Worm (Caenorhabditis elegans) whole organism, L4 larva: ENCODE data around the gene gst-6.
A peak's percentile ranks its signal among the peaks of the same experiment; 100 is the strongest.

ENCODE experiments used
- D1046.2 ChIP-seq: fragments of 200-800 bp; sonication (Bioruptor generic); IDR thresholded peaks from 2 replicates; pipeline ENCODE4 v1.3.6; 2022; ENCODE audit warnings: missing genetic modification characterization, missing compliant biosample characterization
- F26F4.8 ChIP-seq: fragments of 200-800 bp; sonication (Bioruptor generic); conservative IDR thresholded peaks from 2 replicates; pipeline ENCODE4 v1.3.6; 2022; ENCODE audit warnings: missing genetic modification characterization, missing compliant biosample characterization
- F44E2.7 ChIP-seq: fragments of 200-800 bp; sonication (Bioruptor generic); IDR thresholded peaks from 2 replicates; pipeline ENCODE4 v2.1.2; 2022; ENCODE audit warnings: missing genetic modification characterization, missing compliant biosample characterization
- T26A8.4 ChIP-seq: fragments of 200-800 bp; sonication (Bioruptor generic); IDR thresholded peaks from 2 replicates; pipeline ENCODE4 v1.3.6; 2022; ENCODE audit warnings: missing genetic modification characterization, missing compliant biosample characterization
- Y48G9A.11 ChIP-seq: fragments of 200-800 bp; sonication (Bioruptor generic); IDR thresholded peaks from 2 replicates; pipeline ENCODE4 v1.3.6; 2022; ENCODE audit warnings: missing genetic modification reagents, missing genetic modification characterization, missing compliant biosample characterization
- aha-1 ChIP-seq: fragments of 150-350 bp; peaks from one replicate; lab custom pipeline; 2014; ENCODE audit warnings: missing biosample characterization, missing genetic modification characterization
- ama-1 ChIP-seq: fragments of 150-350 bp; optimal IDR thresholded peaks from 2 replicates; lab custom pipeline; 2014; ENCODE audit warnings: inconsistent platforms, mixed read lengths
- ceh-20 ChIP-seq: fragments of 200-800 bp; sonication (Bioruptor generic); IDR thresholded peaks from 2 replicates; pipeline ENCODE4 v1.3.6; 2022; ENCODE audit warnings: missing genetic modification reagents, missing genetic modification characterization, missing compliant biosample characterization
- ceh-82 ChIP-seq: sonication (generic microtip); optimal IDR thresholded peaks from 2 replicates; lab custom pipeline; 2017; ENCODE audit warnings: missing biosample characterization, missing genetic modification characterization
- ctbp-1 ChIP-seq: fragments of 200-800 bp; sonication (Bioruptor generic); IDR thresholded peaks from 2 replicates; pipeline ENCODE4 v1.3.6; 2022; ENCODE audit warnings: missing genetic modification reagents, missing genetic modification characterization, missing compliant biosample characterization
- daf-8 ChIP-seq: fragments of 200-800 bp; sonication (Bioruptor generic); IDR thresholded peaks from 2 replicates; pipeline ENCODE4 v1.3.6; 2022; ENCODE audit warnings: missing genetic modification characterization, missing compliant biosample characterization
- dmd-6 ChIP-seq: fragments of 200-800 bp; sonication (Bioruptor generic); IDR thresholded peaks from 2 replicates; pipeline ENCODE4 v1.3.6; 2022; ENCODE audit warnings: missing genetic modification reagents, missing genetic modification characterization, missing compliant biosample characterization
- egl-43 ChIP-seq: fragments of 200-800 bp; sonication (Bioruptor generic); IDR thresholded peaks from 2 replicates; pipeline ENCODE4 v1.3.6; 2022; ENCODE audit warnings: missing genetic modification reagents, missing genetic modification characterization, missing compliant biosample characterization
- hlh-30 ChIP-seq: sonication (generic microtip); optimal IDR thresholded peaks from 2 replicates; lab custom pipeline; 2017; ENCODE audit warnings: antibody characterized with exemption, mild to moderate bottlenecking, missing genetic modification characterization, missing compliant biosample characterization; ENCODE audit not compliant: insufficient read depth
- lim-7 ChIP-seq: fragments of 200-800 bp; sonication (Bioruptor generic); IDR thresholded peaks from 2 replicates; pipeline ENCODE4 v1.3.6; 2022; ENCODE audit warnings: missing genetic modification characterization, missing compliant biosample characterization
- lsy-2 ChIP-seq, 2 experiments: fragments of 150-350 bp in 1 of 2; sonication (generic microtip) in 1 of 2; optimal IDR thresholded peaks; 2 replicates each; lab custom pipeline; 2014 to 2017; ENCODE audit warnings: missing biosample characterization in 2 of 2, missing genetic modification characterization in 2 of 2
- madf-5 ChIP-seq, 2 experiments: fragments of 200-800 bp; sonication (Bioruptor generic); IDR thresholded peaks; 2 replicates each; pipeline ENCODE4 v1.3.6; 2022; ENCODE audit warnings: missing compliant biosample characterization in 2 of 2, missing genetic modification characterization in 2 of 2
- madf-9 ChIP-seq: fragments of 200-800 bp; sonication (Bioruptor generic); conservative IDR thresholded peaks from 2 replicates; pipeline ENCODE4 v1.3.6; 2022; ENCODE audit warnings: missing genetic modification reagents, missing genetic modification characterization, missing compliant biosample characterization
- mes-2 ChIP-seq: sonication (generic microtip); optimal IDR thresholded peaks from 2 replicates; lab custom pipeline; 2016; ENCODE audit warnings: missing genotype, mild to moderate bottlenecking, missing genetic modification characterization, missing compliant biosample characterization; ENCODE audit not compliant: poor library complexity, severe bottlenecking
- php-3 ChIP-seq: fragments of 200-800 bp; sonication (Bioruptor generic); IDR thresholded peaks from 2 replicates; pipeline ENCODE4 v1.3.6; 2022; ENCODE audit warnings: missing genetic modification reagents, missing genetic modification characterization, missing compliant biosample characterization
- rbr-2 ChIP-seq: sonication (generic microtip); optimal IDR thresholded peaks from 2 replicates; lab custom pipeline; 2016; ENCODE audit warnings: missing genotype, missing genetic modification characterization, missing compliant biosample characterization
- set-16 ChIP-seq: fragments of 200-800 bp; sonication (Bioruptor generic); IDR thresholded peaks from 2 replicates; pipeline ENCODE4 v1.3.6; 2022; ENCODE audit warnings: missing genetic modification reagents, missing genetic modification characterization, missing compliant biosample characterization
- skn-1 ChIP-seq: fragments of 150-350 bp; optimal IDR thresholded peaks from 2 replicates; lab custom pipeline; 2014; ENCODE audit warnings: missing biosample characterization, missing genetic modification characterization
- spr-1 ChIP-seq: sonication (generic microtip); optimal IDR thresholded peaks from 2 replicates; lab custom pipeline; 2016; ENCODE audit warnings: mild to moderate bottlenecking, missing genetic modification characterization, missing compliant biosample characterization
- spr-3 ChIP-seq: fragments of 200-800 bp; sonication (Bioruptor generic); optimal IDR thresholded peaks from 2 replicates; lab custom pipeline; 2018; ENCODE audit warnings: mild to moderate bottlenecking, missing genetic modification characterization, missing compliant biosample characterization
- tra-1 ChIP-seq: fragments of 200-800 bp; sonication (Bioruptor generic); IDR thresholded peaks from 2 replicates; pipeline ENCODE4 v1.3.6; 2022; ENCODE audit warnings: missing genetic modification reagents, missing genetic modification characterization, missing compliant biosample characterization
- vab-7 ChIP-seq: fragments of 200-800 bp; sonication (Bioruptor generic); IDR thresholded peaks from 2 replicates; pipeline ENCODE4 v1.3.6; 2022; ENCODE audit warnings: missing genetic modification reagents, missing genetic modification characterization, missing compliant biosample characterization
- zag-1 ChIP-seq: fragments of 150-350 bp; optimal IDR thresholded peaks from 2 replicates; lab custom pipeline; 2014; ENCODE audit warnings: missing biosample characterization, missing genetic modification characterization
- zfp-2 ChIP-seq: sonication (generic microtip); optimal IDR thresholded peaks from 2 replicates; lab custom pipeline; 2016; ENCODE audit warnings: mild to moderate bottlenecking, missing genetic modification characterization, missing compliant biosample characterization
- zip-2 ChIP-seq: fragments of 150-350 bp; optimal IDR thresholded peaks from 2 replicates; lab custom pipeline; 2014; ENCODE audit warnings: missing biosample characterization, missing genetic modification characterization

Gene gst-6

ce11 chrII:4867476-4867875 is 12.2 kb upstream of the gst-6 start, which contains the start of gene col-17 (continued):
- TF ChIP-seq tra-1 (GFP tag; lab: Robert Waterston, UW) (no peak), Y48G9A.11 (GFP tag; lab: Robert Waterston, UW) (no peak), spr-3 (no peak), lsy-2 (tag; optimal IDR thresholded peaks at IDR 0.05; lab: Kevin White, UChicago) (no peak)

ce11 chrII:4869793-4870343 is 9.8 kb upstream of the gst-6 start:
- 0 out of 2 replicates have a peak, but pooled peaks have one; percentile 29 for TF ChIP-seq ctbp-1
- TF ChIP-seq set-16 (GFP tag; lab: Robert Waterston, UW) = peak; percentile 98
- TF ChIP-seq madf-9 = peak; percentile 2; the same call in 1 of the 2 replicates
- no peak for TF ChIP-seq F26F4.8 (GFP tag; lab: Robert Waterston, UW)
- TF ChIP-seq egl-43 = 0 out of 2 replicates have a peak, but pooled peaks have one; percentile 33
- peak; percentile 7 for TF ChIP-seq aha-1 (tag; lab: Kevin White, UChicago)
- TF ChIP-seq daf-8 (GFP tag; lab: Robert Waterston, UW) = no peak

ce11 chrII:4870691-4871090 is 9.0 kb upstream of the gst-6 start, which contains the start of gene col-20:
TSS of gene col-20 (minus strand) at chrII:4870791.
- TF ChIP-seq zag-1 (tag; lab: Kevin White, UChicago) = no peak
- TF ChIP-seq spr-3 = no peak
- TF ChIP-seq rbr-2 (tag; lab: Kevin White, UChicago) = no peak
- TF ChIP-seq ceh-20 (GFP tag; lab: Robert Waterston, UW) = no peak
- TF ChIP-seq spr-1 (tag; lab: Kevin White, UChicago) = no peak
- TF ChIP-seq zfp-2 (tag; lab: Kevin White, UChicago) = no peak
- TF ChIP-seq zip-2 (tag; lab: Kevin White, UChicago) = no peak
- no peak for TF ChIP-seq F44E2.7 (GFP tag; lab: Robert Waterston, UW)
- no peak for TF ChIP-seq mes-2 (tag; lab: Kevin White, UChicago)
- no peak for TF ChIP-seq D1046.2 (GFP tag; lab: Robert Waterston, UW)
- TF ChIP-seq skn-1 (tag; lab: Kevin White, UChicago) = no peak

ce11 chrII:4871834-4872233 is 7.9 kb upstream of the gst-6 start:
- TF ChIP-seq hlh-30 (no peak), php-3 (GFP tag; lab: Robert Waterston, UW) (no peak), ceh-82 (peak; percentile 20), dmd-6 (no peak), vab-7 (GFP tag; lab: Robert Waterston, UW) (no peak), zfp-2 (tag; lab: Kevin White, UChicago) (no peak)

- TF ChIP-seq T26A8.4 (GFP tag; lab: Robert Waterston, UW) = 0 out of 2 replicates have a peak, but pooled peaks have one; percentile 17
- 0 out of 4 replicates have a peak, but pooled peaks of 1 of the 2 experiments have one; percentile 49 for TF ChIP-seq madf-5 (GFP tag; IDR thresholded peaks at IDR 0.05; lab: Robert Waterston, UW)
- TF ChIP-seq set-16 (GFP tag; lab: Robert Waterston, UW) = peak; percentile 98
- 0 out of 2 replicates have a peak, but pooled peaks have one; percentile 13 for TF ChIP-seq Y48G9A.11 (GFP tag; lab: Robert Waterston, UW)
- 0 out of 2 replicates have a peak, but pooled peaks have one; percentile 24 for TF ChIP-seq F26F4.8 (GFP tag; lab: Robert Waterston, UW)
Measured at ce11 chrII:4872359-4872758, 7.3 kb upstream of the gst-6 start.

ce11 chrII:4873029-4873428 is 6.7 kb upstream of the gst-6 start, which contains the start of gene col-73:
TSS of gene col-73 (minus strand) at chrII:4873129.
- TF ChIP-seq set-16 (GFP tag; lab: Robert Waterston, UW) = no peak
- no peak for TF ChIP-seq ama-1 (lab: Kevin White, UChicago)
- TF ChIP-seq lim-7 (GFP tag; lab: Robert Waterston, UW) = no peak
- no peak for TF ChIP-seq zag-1 (tag; lab: Kevin White, UChicago)
